Fruit fly (Drosophila melanogaster): ENCODE data around the gene rdgA.

Gene rdgA

DNA sequence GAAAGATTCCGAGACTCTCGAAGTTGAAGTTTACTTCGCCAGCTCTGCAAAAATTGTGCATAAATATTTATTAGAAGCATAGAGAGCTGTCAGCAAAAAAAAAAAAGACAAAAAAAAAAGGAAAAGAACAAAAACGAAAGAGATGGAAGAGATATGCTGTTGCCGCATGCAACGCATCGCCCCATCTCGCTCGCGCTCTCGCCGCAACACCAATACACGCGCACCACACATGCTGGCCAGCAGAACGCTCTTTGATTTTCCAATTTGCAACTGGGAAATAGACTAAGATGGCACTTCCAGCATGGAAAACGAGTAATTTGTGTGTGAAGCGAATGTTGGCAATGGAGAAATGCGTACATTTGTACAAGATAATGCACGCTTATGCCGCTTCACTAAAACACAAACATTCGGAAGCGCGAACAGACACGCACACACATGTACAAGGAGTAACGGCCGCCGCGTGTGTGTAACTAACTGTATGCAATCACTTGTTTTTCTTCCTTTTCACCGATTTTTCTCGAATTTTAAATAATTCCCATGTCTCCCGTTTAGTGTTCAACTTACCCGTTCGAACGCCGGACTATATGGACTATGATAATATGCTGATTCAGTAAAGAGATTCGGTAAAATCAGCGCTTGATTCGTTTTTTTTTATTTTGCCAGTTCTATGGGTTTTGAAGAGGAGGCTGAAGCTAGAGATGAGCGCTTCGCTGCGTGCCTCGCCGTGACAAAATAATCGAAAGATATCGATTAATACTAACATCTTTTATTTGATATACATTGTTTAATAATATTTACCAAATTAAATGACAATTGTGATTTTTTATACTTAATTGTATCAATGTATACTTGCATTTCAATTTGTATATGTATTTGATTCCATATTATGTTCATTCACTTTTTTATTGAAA, 1.1 kb upstream of the rdgA start (continued):
- TF ChIP-seq inv (GFP tag; IDR thresholded peaks at IDR 0.05; ENCODE audit: partially characterized antibody) (peak; percentile 74), Fer1 (GFP tag; optimal IDR thresholded peaks at IDR 0.05) (peak; percentile 2), zen (tag; optimal IDR thresholded peaks at IDR 0.05) (no peak), Drgx (GFP tag; IDR thresholded peaks at IDR 0.05) (no peak), bsh (GFP tag; optimal IDR thresholded peaks at IDR 0.05) (peak in 1 of 2 experiments; percentile 39), en (GFP tag; optimal IDR thresholded peaks at IDR 0.05) (no peak), CG13775 (GFP tag; optimal IDR thresholded peaks at IDR 0.05) (no peak), CG8478 (optimal IDR thresholded peaks at IDR 0.05) (peak; percentile 95), CG12071 (GFP tag; optimal IDR thresholded peaks at IDR 0.05) (no peak), Mrtf (GFP tag; IDR thresholded peaks at IDR 0.05) (no peak), CG8281 (tag; optimal IDR thresholded peaks at IDR 0.05) (no peak), ci (GFP tag; IDR thresholded peaks at IDR 0.05) (no peak), CG10147 (GFP tag; optimal IDR thresholded peaks at IDR 0.05) (no peak), Mes4 (GFP tag; optimal IDR thresholded peaks at IDR 0.05) (no peak), CG10959 (GFP tag; IDR thresholded peaks at IDR 0.05) (no peak), Atf3 (GFP tag; optimal IDR thresholded peaks at IDR 0.05) (no peak), cg (GFP tag; optimal IDR thresholded peaks at IDR 0.05) (peak; percentile 92), CG11560 (tag; IDR thresholded peaks at IDR 0.05) (no peak), yki (optimal IDR thresholded peaks at IDR 0.05) (no peak), CG10654 (GFP tag; optimal IDR thresholded peaks at IDR 0.05) (no peak), fru (optimal IDR thresholded peaks at IDR 0.05) (no peak), Bgb (GFP tag; IDR thresholded peaks at IDR 0.05; ENCODE audit: partially characterized antibody) (peak; percentile 67), schlank (tag; optimal IDR thresholded peaks at IDR 0.05) (no peak), CG17186 (GFP tag; optimal IDR thresholded peaks at IDR 0.05) (no peak), CG9437 (GFP tag; optimal IDR thresholded peaks at IDR 0.05) (no peak), CG17568 (GFP tag; optimal IDR thresholded peaks at IDR 0.05) (no peak), CG13287 (GFP tag; IDR thresholded peaks at IDR 0.05; ENCODE audit: partially characterized antibody) (peak; percentile 71), lilli (GFP tag; optimal IDR thresholded peaks at IDR 0.05) (no peak), sens (GFP tag) (peak; percentile 22), Atf-2 (GFP tag; optimal IDR thresholded peaks at IDR 0.05) (no peak), HHEX (GFP tag; optimal IDR thresholded peaks at IDR 0.05) (no peak), hkb (optimal IDR thresholded peaks at IDR 0.05) (no peak), hkb (GFP tag; IDR thresholded peaks at IDR 0.05) (no peak), Trl (optimal IDR thresholded peaks at IDR 0.05) (no peak), Trl (GFP tag; optimal IDR thresholded peaks at IDR 0.05) (no peak), pnt (GFP tag; optimal IDR thresholded peaks at IDR 0.05) (no peak), CG6683 (GFP tag; optimal IDR thresholded peaks at IDR 0.05) (no peak), cad (GFP tag; optimal IDR thresholded peaks at IDR 0.05) (no peak), MESR4 (GFP tag; optimal IDR thresholded peaks at IDR 0.05) (peak; percentile 68), insv (GFP tag; optimal IDR thresholded peaks at IDR 0.05) (peak in 1 of 2 experiments; percentile 53), CG16815 (GFP tag; optimal IDR thresholded peaks at IDR 0.05) (no peak), prd (optimal IDR thresholded peaks at IDR 0.05) (no peak), prd (GFP tag; IDR thresholded peaks at IDR 0.05) (no peak), CG7963 (GFP tag; IDR thresholded peaks at IDR 0.05; ENCODE audit: partially characterized antibody) (peak; percentile 44; the same call in 1 of the 3 replicates), CG17802 (tag; optimal IDR thresholded peaks at IDR 0.05) (no peak), nmo (GFP tag; optimal IDR thresholded peaks at IDR 0.05) (no peak), CG32767 (GFP tag; IDR thresholded peaks at IDR 0.05) (no peak), CG16813 (GFP tag; IDR thresholded peaks at IDR 0.05; ENCODE audit: partially characterized antibody) (peak; percentile 73), CG12299 (tag; optimal IDR thresholded peaks at IDR 0.05) (peak; percentile 14), vvl (GFP tag; IDR thresholded peaks at IDR 0.05) (no peak), Mad (GFP tag; optimal IDR thresholded peaks at IDR 0.05) (no peak)

Data from whole organism, embryonic.